Fruit fly (Drosophila melanogaster) whole organism, prepupa: ENCODE measurements around the gene CG15820.

ENCODE experiments used
- CG10631 ChIP-seq: fragments of 200-800 bp; sonication (Bioruptor generic); optimal IDR thresholded peaks from 2 replicates; lab custom pipeline; 2016; ENCODE audit warnings: missing biosample characterization, missing genetic modification characterization
- CG10669 ChIP-seq: fragments of 200-800 bp; sonication (Bioruptor generic); optimal IDR thresholded peaks from 3 replicates; lab custom pipeline; 2018; ENCODE audit warnings: missing biosample characterization, mild to moderate bottlenecking, missing genetic modification characterization, moderate library complexity
- CG11294 ChIP-seq: fragments of 200-800 bp; sonication (Bioruptor generic); IDR thresholded peaks from 2 replicates; pipeline ENCODE4 v1.3.6; 2022; ENCODE audit warnings: missing biosample characterization, missing genetic modification characterization
- CG15336 ChIP-seq: fragments of 200-800 bp; sonication (Bioruptor generic); IDR thresholded peaks from 2 replicates; pipeline ENCODE4 v1.3.6; 2022; ENCODE audit warnings: missing biosample characterization, missing genetic modification characterization
- CG16779 ChIP-seq: fragments of 200-800 bp; sonication (Bioruptor generic); optimal IDR thresholded peaks from 3 replicates; lab custom pipeline; 2017; ENCODE audit warnings: missing biosample characterization, mild to moderate bottlenecking, missing genetic modification characterization
- CG3032 ChIP-seq: fragments of 200-800 bp; optimal IDR thresholded peaks from 2 replicates; lab custom pipeline; 2019; ENCODE audit warnings: missing biosample characterization, mild to moderate bottlenecking, missing genetic modification characterization, moderate library complexity
- CG31627 ChIP-seq: fragments of 200-800 bp; sonication (Bioruptor generic); optimal IDR thresholded peaks from 3 replicates; lab custom pipeline; 2016; ENCODE audit warnings: missing biosample characterization, missing genetic modification characterization
- CG32006 ChIP-seq: fragments of 200-800 bp; sonication (Bioruptor generic); optimal IDR thresholded peaks from 3 replicates; lab custom pipeline; 2017; ENCODE audit warnings: missing biosample characterization, mild to moderate bottlenecking, missing genetic modification characterization
- CG34406 ChIP-seq: fragments of 200-800 bp; sonication (Bioruptor generic); optimal IDR thresholded peaks from 3 replicates; lab custom pipeline; 2016; ENCODE audit warnings: missing biosample characterization, missing genetic modification characterization
- CG3919 ChIP-seq: fragments of 200-800 bp; sonication (Bioruptor generic); optimal IDR thresholded peaks from 3 replicates; lab custom pipeline; 2016; ENCODE audit warnings: missing biosample characterization, missing genetic modification characterization
- CG4318 ChIP-seq: fragments of 200-800 bp; sonication (Bioruptor generic); optimal IDR thresholded peaks from 3 replicates; lab custom pipeline; 2017; ENCODE audit warnings: missing biosample characterization, mild to moderate bottlenecking, missing genetic modification characterization
- CG6163 ChIP-seq: fragments of 200-800 bp; sonication (Bioruptor generic); IDR thresholded peaks from 3 replicates; pipeline ENCODE4 v1.3.6; 2022; ENCODE audit warnings: missing biosample characterization, missing genetic modification characterization
- CG6276 ChIP-seq: fragments of 200-800 bp; sonication (Bioruptor generic); optimal IDR thresholded peaks from 2 replicates; lab custom pipeline; 2017; ENCODE audit warnings: missing biosample characterization, mild to moderate bottlenecking, missing genetic modification characterization
- CG6792 ChIP-seq: fragments of 200-800 bp; sonication (Bioruptor generic); optimal IDR thresholded peaks from 3 replicates; lab custom pipeline; 2016; ENCODE audit warnings: missing biosample characterization, missing genetic modification characterization
- CG6808 ChIP-seq: fragments of 200-800 bp; sonication (Bioruptor generic); optimal IDR thresholded peaks from 3 replicates; lab custom pipeline; 2017; ENCODE audit warnings: missing biosample characterization, missing genetic modification characterization, mild to moderate bottlenecking, moderate library complexity, missing genetic modification reagents
- CG6854 ChIP-seq: fragments of 200-800 bp; sonication (Bioruptor generic); optimal IDR thresholded peaks from 2 replicates; lab custom pipeline; 2017; ENCODE audit warnings: missing biosample characterization, mild to moderate bottlenecking, missing genetic modification characterization
- CG7368 ChIP-seq: fragments of 200-800 bp; sonication (Bioruptor generic); optimal IDR thresholded peaks from 3 replicates; lab custom pipeline; 2016; ENCODE audit warnings: missing biosample characterization, missing genetic modification characterization
- CG8119 ChIP-seq: fragments of 200-800 bp; sonication (Bioruptor generic); IDR thresholded peaks from 3 replicates; pipeline ENCODE4 v1.3.6; 2022; ENCODE audit warnings: missing biosample characterization, missing genetic modification characterization
- CG8632 ChIP-seq: fragments of 200-800 bp; sonication (Bioruptor generic); optimal IDR thresholded peaks from 3 replicates; lab custom pipeline; 2016; ENCODE audit warnings: missing biosample characterization, missing genetic modification characterization
- Eip75B ChIP-seq: fragments of 200-800 bp; sonication (Bioruptor generic); optimal IDR thresholded peaks from 3 replicates; lab custom pipeline; 2016; ENCODE audit warnings: missing biosample characterization, missing genetic modification characterization
- Eip78C ChIP-seq: fragments of 200-800 bp; sonication (Bioruptor generic); peaks from one replicate; lab custom pipeline; 2016; ENCODE audit warnings: missing biosample characterization, missing genetic modification characterization
- Eip93F ChIP-seq: fragments of 200-800 bp; sonication (Bioruptor generic); optimal IDR thresholded peaks from 2 replicates; lab custom pipeline; 2016; ENCODE audit warnings: missing biosample characterization, mild to moderate bottlenecking, missing genetic modification characterization
- Ets96B ChIP-seq: fragments of 200-800 bp; optimal IDR thresholded peaks from 2 replicates; lab custom pipeline; 2019; ENCODE audit warnings: missing biosample characterization, mild to moderate bottlenecking, missing genetic modification characterization, moderate library complexity
- Gug ChIP-seq: fragments of 200-800 bp; sonication (Bioruptor generic); IDR thresholded peaks from 2 replicates; pipeline ENCODE4 v1.3.6; 2022; ENCODE audit warnings: missing biosample characterization, missing genetic modification characterization
- Hr38 ChIP-seq: sonication (Bioruptor generic); optimal IDR thresholded peaks from 2 replicates; lab custom pipeline; 2016; ENCODE audit warnings: missing biosample characterization, missing genetic modification characterization
- Hr39 ChIP-seq: fragments of 200-800 bp; sonication (Bioruptor generic); optimal IDR thresholded peaks from 2 replicates; lab custom pipeline; 2016; ENCODE audit warnings: missing biosample characterization, missing genetic modification characterization
- Hr4 ChIP-seq: fragments of 200-800 bp; sonication (Bioruptor generic); optimal IDR thresholded peaks from 3 replicates; lab custom pipeline; 2016; ENCODE audit warnings: missing biosample characterization, missing genetic modification characterization
- Met ChIP-seq: fragments of 200-800 bp; sonication (Bioruptor generic); optimal IDR thresholded peaks from 3 replicates; lab custom pipeline; 2016; ENCODE audit warnings: missing biosample characterization, missing genetic modification characterization
- OdsH ChIP-seq: fragments of 200-800 bp; sonication (Bioruptor generic); optimal IDR thresholded peaks from 3 replicates; lab custom pipeline; 2016; ENCODE audit warnings: missing biosample characterization, missing genetic modification characterization
- Sox102F ChIP-seq: fragments of 200-800 bp; sonication (Bioruptor generic); optimal IDR thresholded peaks from 2 replicates; lab custom pipeline; 2016; ENCODE audit warnings: missing biosample characterization, mild to moderate bottlenecking, missing genetic modification characterization
- Sox14 ChIP-seq: fragments of 200-800 bp; sonication (Bioruptor generic); optimal IDR thresholded peaks from 3 replicates; lab custom pipeline; 2016; ENCODE audit warnings: missing biosample characterization, missing genetic modification characterization
- achi ChIP-seq: fragments of 200-800 bp; sonication (Bioruptor generic); optimal IDR thresholded peaks from 3 replicates; lab custom pipeline; 2016; ENCODE audit warnings: missing biosample characterization, missing genetic modification characterization
- acj6 ChIP-seq: fragments of 200-800 bp; sonication (Bioruptor generic); optimal IDR thresholded peaks from 3 replicates; lab custom pipeline; 2016; ENCODE audit warnings: missing biosample characterization, missing genetic modification characterization
- dsx ChIP-seq: fragments of 200-800 bp; optimal IDR thresholded peaks from 3 replicates; lab custom pipeline; 2019; ENCODE audit warnings: missing biosample characterization, mild to moderate bottlenecking, missing genetic modification characterization, moderate library complexity; ENCODE audit not compliant: poor library complexity, severe bottlenecking
- eg ChIP-seq: fragments of 200-800 bp; sonication (Bioruptor generic); IDR thresholded peaks from 3 replicates; pipeline ENCODE4 v1.3.6; 2022; ENCODE audit warnings: missing biosample characterization, missing genetic modification characterization
- fd59A ChIP-seq: fragments of 200-800 bp; sonication (Bioruptor generic); optimal IDR thresholded peaks from 2 replicates; lab custom pipeline; 2017; ENCODE audit warnings: missing biosample characterization, mild to moderate bottlenecking, missing genetic modification characterization, missing genetic modification reagents
- fd85E ChIP-seq: fragments of 200-800 bp; sonication (Bioruptor generic); optimal IDR thresholded peaks from 3 replicates; lab custom pipeline; 2016; ENCODE audit warnings: missing biosample characterization, missing genetic modification characterization
- fkh ChIP-seq: fragments of 200-800 bp; sonication (Bioruptor generic); optimal IDR thresholded peaks from 3 replicates; lab custom pipeline; 2017; ENCODE audit warnings: missing biosample characterization, mild to moderate bottlenecking, missing genetic modification characterization, moderate library complexity
- lz ChIP-seq: fragments of 200-800 bp; sonication (Bioruptor generic); optimal IDR thresholded peaks from 3 replicates; lab custom pipeline; 2016; ENCODE audit warnings: missing biosample characterization, missing genetic modification characterization
- net ChIP-seq: fragments of 200-800 bp; sonication (Bioruptor generic); optimal IDR thresholded peaks from 3 replicates; lab custom pipeline; 2016; ENCODE audit warnings: missing biosample characterization, missing genetic modification characterization
- pdm3 ChIP-seq: fragments of 200-800 bp; sonication (Bioruptor generic); optimal IDR thresholded peaks from 3 replicates; lab custom pipeline; 2016; ENCODE audit warnings: missing biosample characterization, missing genetic modification characterization
- salr ChIP-seq, 2 experiments: fragments of 200-800 bp; sonication (Bioruptor generic); optimal IDR thresholded peaks; 3 replicates each; lab custom pipeline; 2016 to 2018; ENCODE audit warnings: missing biosample characterization in 2 of 2, missing genetic modification characterization in 2 of 2, mild to moderate bottlenecking in 1 of 2
- ss ChIP-seq, 2 experiments: fragments of 200-800 bp; sonication (Bioruptor generic); optimal IDR thresholded peaks; 2 replicates in 1 of 2; 3 replicates in 1 of 2; lab custom pipeline; 2017 to 2018; ENCODE audit warnings: mild to moderate bottlenecking in 2 of 2, missing biosample characterization in 2 of 2, missing genetic modification characterization in 2 of 2, moderate library complexity in 1 of 2
- svp ChIP-seq: fragments of 200-800 bp; sonication (Bioruptor generic); peaks from one replicate; lab custom pipeline; 2016; ENCODE audit warnings: missing biosample characterization, missing genetic modification characterization

The CG15820 gene

dm6 chr3L:2164031-2164537, 10.0 kb downstream of the CG15820 start (continued):
- peak; percentile 81 for TF ChIP-seq fd59A (GFP tag; lab: Kevin White, UChicago)
- peak; percentile 85 for TF ChIP-seq Eip93F (GFP tag; lab: Kevin White, UChicago)
- TF ChIP-seq achi: peak; percentile 85
- TF ChIP-seq CG34406: peak; percentile 88
- peak; percentile 83 for TF ChIP-seq CG10631
- peak; percentile 94 for TF ChIP-seq Met (GFP tag; lab: Kevin White, UChicago)
- peak; percentile 80 for TF ChIP-seq net (GFP tag; lab: Kevin White, UChicago)
- no peak for TF ChIP-seq Hr38 (GFP tag; lab: Kevin White, UChicago)
- peak; percentile 94 for TF ChIP-seq CG6163

DNA sequence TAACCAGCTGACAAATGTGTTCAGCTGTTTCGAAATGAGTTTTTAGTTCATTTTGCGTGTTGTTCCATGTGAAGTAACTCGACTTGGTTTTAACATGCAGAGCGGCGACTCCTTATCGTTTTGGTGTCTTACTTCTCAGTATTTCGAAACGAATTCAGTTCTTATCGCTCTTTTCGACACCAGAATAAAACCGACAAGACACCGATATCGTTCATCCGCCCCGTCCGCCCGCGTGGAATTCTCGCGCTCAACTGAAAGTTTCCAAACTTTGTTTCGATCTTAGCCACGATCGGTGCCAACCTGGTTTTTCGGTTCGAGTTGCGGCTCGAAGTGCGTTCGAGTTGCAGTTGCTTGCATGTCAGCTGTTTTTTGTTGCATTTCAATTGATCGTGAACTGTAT, 10.5 kb downstream of the CG15820 start, which contains the start of gene CG15822:
Gene CG15822, minus strand, starts transcription at position 256 of the 400 bp plus-strand sequence.
- TF ChIP-seq pdm3 (GFP tag; lab: Kevin White, UChicago) (no peak), eg (peak; percentile 7; the same call in 1 of the 3 replicates), CG8632 (GFP tag; lab: Kevin White, UChicago) (no peak)

dm6 chr3L:2162623-2163022, 11.5 kb downstream of the CG15820 start:
- peak; percentile 5 for TF ChIP-seq CG16779 (tag; lab: Kevin White, UChicago)
- TF ChIP-seq svp: no peak
- peak; percentile 64 for TF ChIP-seq Gug (GFP tag; lab: Robert Waterston, UW)
- peak; percentile 35 for TF ChIP-seq CG10631
- TF ChIP-seq CG8119: peak; percentile 73
- peak; percentile 14 for TF ChIP-seq Ets96B
- TF ChIP-seq CG6808 (GFP tag; lab: Kevin White, UChicago): peak; percentile 26
- TF ChIP-seq CG6276 (GFP tag; lab: Kevin White, UChicago): peak; percentile 52
- peak; percentile 15 for TF ChIP-seq achi
- peak; percentile 44 for TF ChIP-seq CG3032 (tag; lab: Kevin White, UChicago)
- TF ChIP-seq CG32006: peak; percentile 67
- TF ChIP-seq CG6854: no peak
- peak in 1 of 2 experiments; percentile 34 for TF ChIP-seq ss (GFP tag; optimal IDR thresholded peaks at IDR 0.05; lab: Kevin White, UChicago)
- peak; percentile 7 for TF ChIP-seq Hr4 (GFP tag; lab: Kevin White, UChicago)
- TF ChIP-seq eg: peak; percentile 60; the same call in 2 of the 3 replicates
- no peak for TF ChIP-seq Hr38 (GFP tag; lab: Kevin White, UChicago)
- no peak for TF ChIP-seq CG11294 (GFP tag; lab: Robert Waterston, UW)
- TF ChIP-seq CG15336 (GFP tag; lab: Robert Waterston, UW): peak; percentile 77
- TF ChIP-seq CG6163: peak; percentile 69; the same call in 2 of the 3 replicates
- peak; percentile 46 for TF ChIP-seq CG4318 (GFP tag; lab: Kevin White, UChicago)
- TF ChIP-seq OdsH (GFP tag; lab: Kevin White, UChicago): peak; percentile 11
- TF ChIP-seq Eip78C (GFP tag; lab: Kevin White, UChicago): peak; percentile 60
- peak; percentile 23 for TF ChIP-seq CG3919 (GFP tag; lab: Kevin White, UChicago)
- TF ChIP-seq acj6: no peak
- TF ChIP-seq pdm3 (GFP tag; lab: Kevin White, UChicago): no peak

- TF ChIP-seq CG10631 (peak; percentile 78), CG8632 (GFP tag; lab: Kevin White, UChicago) (peak; percentile 39), Sox102F (peak; percentile 73), CG3032 (tag; lab: Kevin White, UChicago) (peak; percentile 78), dsx (GFP tag; lab: Kevin White, UChicago) (peak; percentile 47), eg (peak; percentile 97), CG7368 (GFP tag; lab: Kevin White, UChicago) (peak; percentile 86), CG6854 (peak; percentile 62), Met (GFP tag; lab: Kevin White, UChicago) (peak; percentile 79), Sox14 (GFP tag; lab: Kevin White, UChicago) (peak; percentile 81), CG4318 (GFP tag; lab: Kevin White, UChicago) (peak; percentile 81), salr (GFP tag; optimal IDR thresholded peaks at IDR 0.05; lab: Kevin White, UChicago) (peak; percentile 1 to 81), CG6276 (GFP tag; lab: Kevin White, UChicago) (peak; percentile 94), Eip93F (GFP tag; lab: Kevin White, UChicago) (peak; percentile 18), CG10669 (GFP tag; lab: Kevin White, UChicago) (peak; percentile 78), acj6 (peak; percentile 82), fd85E (GFP tag; lab: Kevin White, UChicago) (peak; percentile 69), CG11294 (GFP tag; lab: Robert Waterston, UW) (peak; percentile 89), Hr38 (GFP tag; lab: Kevin White, UChicago) (peak; percentile 34), CG6792 (GFP tag; lab: Kevin White, UChicago) (peak; percentile 60), fkh (GFP tag; lab: Kevin White, UChicago) (no peak), CG31627 (GFP tag; lab: Kevin White, UChicago) (peak; percentile 76), svp (peak; percentile 88), fd59A (GFP tag; lab: Kevin White, UChicago) (peak; percentile 48), Eip75B (GFP tag; lab: Kevin White, UChicago) (peak; percentile 71), Hr39 (peak; percentile 81), lz (peak; percentile 77)
These were observed 12.1 kb downstream of the CG15820 start for dm6 chr3L:2162019-2162418.
